Worm (Caenorhabditis elegans): ENCODE data around the gene cid-1.

- TF ChIP-seq hmg-4 (GFP tag; optimal IDR thresholded peaks at IDR 0.05) (no peak), ceh-36 (tag; optimal IDR thresholded peaks at IDR 0.05) (no peak), ama-1 (optimal IDR thresholded peaks at IDR 0.05) (no peak), hmbx-1 (tag; optimal IDR thresholded peaks at IDR 0.05) (no peak), ets-7 (tag; optimal IDR thresholded peaks at IDR 0.05) (no peak), tra-4 (tag; optimal IDR thresholded peaks at IDR 0.05) (no peak), pes-1 (GFP tag; IDR thresholded peaks at IDR 0.05) (no peak), flt-1 (GFP tag; IDR thresholded peaks at IDR 0.05) (no peak), B0310.2 (tag; optimal IDR thresholded peaks at IDR 0.05) (no peak), scrt-1 (GFP tag; IDR thresholded peaks at IDR 0.05) (no peak), ceh-13 (GFP tag; optimal IDR thresholded peaks at IDR 0.05) (no peak), sea-1 (GFP tag; conservative IDR thresholded peaks at IDR 0.05) (no peak), aly-1 (tag; optimal IDR thresholded peaks at IDR 0.05) (no peak), F13C5.2 (tag; optimal IDR thresholded peaks at IDR 0.05) (no peak)
Measured at ce11 chrIII:5210269-5210668, 36.5 kb downstream of the cid-1 start.

Measured in whole organism, early embryonic.